Worm (Caenorhabditis elegans) whole organism, L2 larva: ENCODE measurements around the gene mec-2.
A peak's percentile ranks its signal among the peaks of the same experiment; 100 is the strongest.

Experiments used
- aly-2 ChIP-seq: fragments of 150-350 bp; optimal IDR thresholded peaks from 2 replicates; lab custom pipeline; 2014; ENCODE audit warnings: missing biosample characterization, missing genetic modification characterization
- ceh-82 ChIP-seq: fragments of 150-350 bp; optimal IDR thresholded peaks from 2 replicates; lab custom pipeline; 2014; ENCODE audit warnings: missing biosample characterization, missing genetic modification characterization
- egl-27 ChIP-seq: sonication (generic microtip); optimal IDR thresholded peaks from 3 replicates; lab custom pipeline; 2017; ENCODE audit warnings: missing biosample characterization, missing genetic modification reagents, missing genetic modification characterization
- elt-3 ChIP-seq: sonication (generic microtip); optimal IDR thresholded peaks from 2 replicates; lab custom pipeline; 2017; ENCODE audit warnings: missing biosample characterization, missing genetic modification characterization
- fos-1 ChIP-seq: fragments of 150-350 bp; optimal IDR thresholded peaks from 2 replicates; lab custom pipeline; 2014; ENCODE audit warnings: missing biosample characterization, missing genetic modification characterization
- lin-39 ChIP-seq: fragments of 150-350 bp; optimal IDR thresholded peaks from 2 replicates; lab custom pipeline; 2014; ENCODE audit warnings: missing biosample characterization, missing genetic modification reagents, missing genetic modification characterization
- mdl-1 ChIP-seq, 2 experiments: fragments of 150-350 bp in 1 of 2; sonication (generic microtip) in 1 of 2; optimal IDR thresholded peaks; 2 replicates each; lab custom pipeline; 2017; ENCODE audit warnings: missing biosample characterization in 2 of 2, missing genetic modification characterization in 2 of 2
- nhr-129 ChIP-seq: fragments of 150-350 bp; optimal IDR thresholded peaks from 2 replicates; lab custom pipeline; 2014; ENCODE audit warnings: missing biosample characterization, missing genetic modification characterization
- nhr-237 ChIP-seq: fragments of 150-350 bp; optimal IDR thresholded peaks from 2 replicates; lab custom pipeline; 2014; ENCODE audit warnings: missing biosample characterization, missing genetic modification characterization
- nhr-6 ChIP-seq: fragments of 150-350 bp; optimal IDR thresholded peaks from 2 replicates; lab custom pipeline; 2014; ENCODE audit warnings: missing biosample characterization, missing genetic modification characterization
- nhr-77 ChIP-seq: fragments of 150-350 bp; optimal IDR thresholded peaks from 2 replicates; lab custom pipeline; 2014; ENCODE audit warnings: missing biosample characterization, missing genetic modification characterization
- peb-1 ChIP-seq: fragments of 150-350 bp; optimal IDR thresholded peaks from 2 replicates; lab custom pipeline; 2014; ENCODE audit warnings: missing biosample characterization, missing genetic modification characterization
- sem-4 ChIP-seq: fragments of 150-350 bp; optimal IDR thresholded peaks from 2 replicates; lab custom pipeline; 2014; ENCODE audit warnings: missing biosample characterization, missing genetic modification reagents, missing genetic modification characterization
- snpc-4 ChIP-seq: fragments of 150-350 bp; optimal IDR thresholded peaks from 2 replicates; lab custom pipeline; 2014; ENCODE audit warnings: missing biosample characterization, missing genetic modification characterization
- unc-39 ChIP-seq: fragments of 150-350 bp; optimal IDR thresholded peaks from 2 replicates; lab custom pipeline; 2014; ENCODE audit warnings: missing biosample characterization, missing genetic modification characterization
- unc-55 ChIP-seq: fragments of 150-350 bp; sonication (generic microtip); optimal IDR thresholded peaks from 3 replicates; lab custom pipeline; 2014; ENCODE audit warnings: missing biosample characterization, missing genetic modification reagents, missing genetic modification characterization

Gene mec-2

ce11 chrX:5631626-5632025 lies 64.1 kb downstream of the mec-2 start, which contains the start of gene T22B7.8:
TSS of gene T22B7.8 (plus strand) at chrX:5631926.
- TF ChIP-seq fos-1 (tag; lab: Kevin White, UChicago): peak; percentile 11
- TF ChIP-seq nhr-129 (tag; lab: Kevin White, UChicago): no peak

ce11 chrX:5639562-5639961 lies 72.0 kb downstream of the mec-2 start:
- TF ChIP-seq lin-39 (tag; lab: Kevin White, UChicago): no peak
- TF ChIP-seq ceh-82 (tag; lab: Kevin White, UChicago): no peak
- no peak for TF ChIP-seq fos-1 (tag; lab: Kevin White, UChicago)
- TF ChIP-seq mdl-1 (tag; optimal IDR thresholded peaks at IDR 0.05; lab: Kevin White, UChicago): no peak
- no peak for TF ChIP-seq sem-4 (tag; lab: Kevin White, UChicago)
- TF ChIP-seq nhr-6 (tag; lab: Kevin White, UChicago): no peak
- TF ChIP-seq unc-39: no peak
- TF ChIP-seq nhr-237 (tag; lab: Kevin White, UChicago): no peak
- TF ChIP-seq nhr-129 (tag; lab: Kevin White, UChicago): no peak
- TF ChIP-seq egl-27: no peak
- no peak for TF ChIP-seq unc-55 (GFP tag; lab: Kevin White, UChicago)
- no peak for TF ChIP-seq peb-1 (tag; lab: Kevin White, UChicago)
- TF ChIP-seq aly-2 (tag; lab: Kevin White, UChicago): no peak
- no peak for TF ChIP-seq nhr-77
- no peak for TF ChIP-seq elt-3 (tag; lab: Kevin White, UChicago)
- no peak for TF ChIP-seq snpc-4 (tag; lab: Kevin White, UChicago)
